Worm (Caenorhabditis elegans) whole organism, dauer: Measurements from ENCODE around the gene srv-12.

ENCODE experiments used
- unc-62 ChIP-seq: sonication (generic microtip); optimal IDR thresholded peaks from 2 replicates; lab custom pipeline; 2017; ENCODE audit warnings: missing biosample characterization, missing genetic modification reagents, missing genetic modification characterization

The srv-12 gene

ce11 chrIV:10053550-10053949 lies at the start of gene srv-12:
TSS of gene srv-12 (minus strand) at chrIV:10053650.
- TF ChIP-seq unc-62 (GFP tag; lab: Kevin White, UChicago) = no peak

ce11 chrIV:10096881-10097280 lies 43.4 kb upstream of the srv-12 start, which contains the start of gene dis-3:
TSS of gene dis-3 (plus strand) at chrIV:10097202.
- no peak for TF ChIP-seq unc-62 (GFP tag; lab: Kevin White, UChicago)

- no peak for TF ChIP-seq unc-62 (GFP tag; lab: Kevin White, UChicago)
These were observed 41.7 kb upstream of the srv-12 start, which contains the start of the genes C04G2.5 and msp-36 for ce11 chrIV:10095171-10095570. TSS of gene C04G2.5 (minus strand) at chrIV:10095271. TSS of gene msp-36 (plus strand) at chrIV:10095433.

ce11 chrIV:10090358-10090757 lies 36.9 kb upstream of the srv-12 start, which contains the start of gene ttbk-5:
TSS of gene ttbk-5 (plus strand) at chrIV:10090658.
- TF ChIP-seq unc-62 (GFP tag; lab: Kevin White, UChicago) = no peak

- TF ChIP-seq unc-62 (GFP tag; lab: Kevin White, UChicago) = no peak
These were observed 36.3 kb upstream of the srv-12 start, which contains the start of gene ttr-39 for ce11 chrIV:10089777-10090176. TSS of gene ttr-39 (minus strand) at chrIV:10089877.

ce11 chrIV:10085401-10086187 lies 32.1 kb upstream of the srv-12 start, which contains the start of the genes col-2 and ndc-80:
TSS of gene col-2 (minus strand) at chrIV:10085451.
TSS of gene ndc-80 (plus strand) at chrIV:10086137.
- no peak for TF ChIP-seq unc-62 (GFP tag; lab: Kevin White, UChicago)

ce11 chrIV:10084323-10084959 lies 31.0 kb upstream of the srv-12 start, which contains the start of gene W01B6.8:
TSS of gene W01B6.8 (minus strand) at chrIV:10084373.
- no peak for TF ChIP-seq unc-62 (GFP tag; lab: Kevin White, UChicago)

ce11 chrIV:10080816-10081215 lies 27.4 kb upstream of the srv-12 start, which contains the start of gene W01B6.6:
TSS of gene W01B6.6 (plus strand) at chrIV:10081116.
- no peak for TF ChIP-seq unc-62 (GFP tag; lab: Kevin White, UChicago)

ce11 chrIV:10078003-10078402 lies 24.6 kb upstream of the srv-12 start:
- no peak for TF ChIP-seq unc-62 (GFP tag; lab: Kevin White, UChicago)

- TF ChIP-seq unc-62 (GFP tag; lab: Kevin White, UChicago) = no peak
These were observed 22.4 kb upstream of the srv-12 start, which contains the start of gene W01B6.5 for ce11 chrIV:10075899-10076298. TSS of gene W01B6.5 (plus strand) at chrIV:10076199.

- no peak for TF ChIP-seq unc-62 (GFP tag; lab: Kevin White, UChicago)
These were observed 21.6 kb upstream of the srv-12 start, which contains the start of the genes ttbk-4 and W01B6.4 for ce11 chrIV:10075034-10075510. TSS of gene ttbk-4 (minus strand) at chrIV:10075134. TSS of gene W01B6.4 (plus strand) at chrIV:10075460.

ce11 chrIV:10072527-10072926 lies 19.1 kb upstream of the srv-12 start, which contains the start of gene W01B6.3:
TSS of gene W01B6.3 (minus strand) at chrIV:10072627.
- no peak for TF ChIP-seq unc-62 (GFP tag; lab: Kevin White, UChicago)

ce11 chrIV:10068266-10068665 lies 14.8 kb upstream of the srv-12 start:
- TF ChIP-seq unc-62 (GFP tag; lab: Kevin White, UChicago) = no peak

- TF ChIP-seq unc-62 (GFP tag; lab: Kevin White, UChicago) = no peak
These were observed 14.1 kb upstream of the srv-12 start, which contains the start of gene cwn-2 for ce11 chrIV:10067541-10067940. TSS of gene cwn-2 (plus strand) at chrIV:10067816.

ce11 chrIV:10066456-10066855 lies 13.0 kb upstream of the srv-12 start:
- TF ChIP-seq unc-62 (GFP tag; lab: Kevin White, UChicago) = no peak
